Worm (Caenorhabditis elegans): ENCODE measurements around the gene cyp-35B2.

- TF ChIP-seq ceh-13 (GFP tag; optimal IDR thresholded peaks at IDR 0.05) (no peak), tbx-37 (GFP tag; conservative IDR thresholded peaks at IDR 0.05) (no peak), ceh-36 (tag; optimal IDR thresholded peaks at IDR 0.05) (no peak), hmbx-1 (tag; optimal IDR thresholded peaks at IDR 0.05) (no peak), ama-1 (optimal IDR thresholded peaks at IDR 0.05) (no peak), sea-1 (GFP tag; conservative IDR thresholded peaks at IDR 0.05) (no peak), F13C5.2 (tag; optimal IDR thresholded peaks at IDR 0.05) (no peak)
Observed at ce11 chrV:3905841-3906240, 36.1 kb upstream of the cyp-35B2 start, which contains the start of gene nhr-156.
